Fruit fly (Drosophila melanogaster) whole organism, embryonic: ENCODE measurements around the gene mRpL12.
A peak's percentile ranks its signal among the peaks of the same experiment; 100 is the strongest.

Source experiments
- BEAF-32 ChIP-seq: fragments of 200-800 bp; sonication (Bioruptor generic); optimal IDR thresholded peaks from 3 replicates; lab custom pipeline; 2017; ENCODE audit warnings: missing biosample characterization, missing genetic modification characterization, mild to moderate bottlenecking, moderate library complexity, missing genetic modification reagents
- Blimp-1 ChIP-seq: fragments of 200-800 bp; sonication (Bioruptor generic); optimal IDR thresholded peaks from 3 replicates; lab custom pipeline; 2018; ENCODE audit warnings: missing biosample characterization, missing genetic modification characterization, mild to moderate bottlenecking, moderate library complexity, missing genetic modification reagents
- CG10431 ChIP-seq: fragments of 200-800 bp; sonication (Bioruptor generic); optimal IDR thresholded peaks from 3 replicates; lab custom pipeline; 2018; ENCODE audit warnings: missing biosample characterization, mild to moderate bottlenecking, missing genetic modification characterization
- CG11085 ChIP-seq: fragments of 200-800 bp; sonication (Bioruptor generic); IDR thresholded peaks from 2 replicates; pipeline ENCODE4 v1.3.6; 2022; ENCODE audit warnings: missing biosample characterization, missing genetic modification characterization
- CG11560 ChIP-seq: fragments of 200-800 bp; sonication (Bioruptor generic); IDR thresholded peaks from 3 replicates; pipeline ENCODE4 v1.3.6; 2022; ENCODE audit warnings: missing biosample characterization, missing genetic modification characterization
- CG12104 ChIP-seq: fragments of 200-800 bp; sonication (Bioruptor generic); optimal IDR thresholded peaks from 3 replicates; lab custom pipeline; 2016; ENCODE audit warnings: missing biosample characterization, missing genetic modification characterization
- CG12219 ChIP-seq: fragments of 200-800 bp; sonication (Bioruptor generic); optimal IDR thresholded peaks from 3 replicates; lab custom pipeline; 2018; ENCODE audit warnings: missing biosample characterization, mild to moderate bottlenecking, missing genetic modification characterization
- CG14667 ChIP-seq: fragments of 200-800 bp; sonication (Bioruptor generic); IDR thresholded peaks from 2 replicates; pipeline ENCODE4 v1.3.6; 2022; ENCODE audit warnings: missing biosample characterization, missing genetic modification characterization
- CG1529 ChIP-seq: fragments of 200-800 bp; sonication (Bioruptor generic); optimal IDR thresholded peaks from 3 replicates; lab custom pipeline; 2018; ENCODE audit warnings: missing biosample characterization, missing genetic modification characterization
- CG15514 ChIP-seq: fragments of 200-800 bp; sonication (Bioruptor generic); optimal IDR thresholded peaks from 3 replicates; lab custom pipeline; 2017; ENCODE audit warnings: missing biosample characterization, missing genetic modification characterization, mild to moderate bottlenecking, moderate library complexity, missing genetic modification reagents
- CG18011 ChIP-seq: fragments of 200-800 bp; sonication (Bioruptor generic); optimal IDR thresholded peaks from 2 replicates; lab custom pipeline; 2017; ENCODE audit warnings: missing biosample characterization, missing genetic modification characterization, mild to moderate bottlenecking, moderate library complexity, missing genotype
- CG5180 ChIP-seq: fragments of 200-800 bp; sonication (Bioruptor generic); optimal IDR thresholded peaks from 3 replicates; lab custom pipeline; 2017; ENCODE audit warnings: missing biosample characterization, missing genetic modification characterization, mild to moderate bottlenecking, moderate library complexity, missing genetic modification reagents
- CG7357 ChIP-seq: fragments of 200-800 bp; sonication (Bioruptor generic); IDR thresholded peaks from 3 replicates; pipeline ENCODE4 v1.3.6; 2022; ENCODE audit warnings: missing biosample characterization, missing genetic modification characterization
- CG7556 ChIP-seq: fragments of 200-800 bp; sonication (Bioruptor generic); optimal IDR thresholded peaks from 2 replicates; lab custom pipeline; 2017; ENCODE audit warnings: missing biosample characterization, mild to moderate bottlenecking, missing genetic modification characterization
- CG7786 ChIP-seq: fragments of 200-800 bp; sonication (Bioruptor generic); optimal IDR thresholded peaks from 2 replicates; lab custom pipeline; 2016; ENCODE audit warnings: missing biosample characterization, missing genetic modification characterization
- CG9215 ChIP-seq: fragments of 200-800 bp; sonication (Bioruptor generic); IDR thresholded peaks from 2 replicates; pipeline ENCODE4 v1.3.6; 2022; ENCODE audit warnings: missing biosample characterization, missing genetic modification characterization
- D ChIP-seq, 2 experiments: fragments of 200-800 bp in 1 of 2; fragments of >200 bp in 1 of 2; sonication (Bioruptor generic) in 1 of 2; optimal IDR thresholded peaks; 2 replicates in 1 of 2; 3 replicates in 1 of 2; lab custom pipeline; 2017; ENCODE audit warnings: mild to moderate bottlenecking in 1 of 2, missing biosample characterization in 1 of 2, missing genetic modification characterization in 1 of 2, missing genetic modification reagents in 1 of 2
- Fer3 ChIP-seq: fragments of 200-800 bp; sonication (Bioruptor generic); optimal IDR thresholded peaks from 2 replicates; lab custom pipeline; 2018; ENCODE audit warnings: missing biosample characterization, mild to moderate bottlenecking, missing genetic modification characterization, moderate library complexity
- HLH54F ChIP-seq: fragments of 200-800 bp; sonication (Bioruptor generic); optimal IDR thresholded peaks from 3 replicates; lab custom pipeline; 2016; ENCODE audit warnings: missing biosample characterization, missing genetic modification characterization
- Hr3 ChIP-seq: fragments of 200-800 bp; sonication (Bioruptor generic); optimal IDR thresholded peaks from 3 replicates; lab custom pipeline; 2016; ENCODE audit warnings: missing biosample characterization, missing genetic modification characterization
- Med ChIP-seq: fragments of 200-800 bp; sonication (Bioruptor generic); peaks from one replicate; lab custom pipeline; 2016; ENCODE audit warnings: missing biosample characterization, missing genetic modification characterization, mild to moderate bottlenecking, inconsistent platforms, moderate library complexity
- Mes4 ChIP-seq: fragments of 200-800 bp; sonication (Bioruptor generic); optimal IDR thresholded peaks from 2 replicates; lab custom pipeline; 2016; ENCODE audit warnings: missing biosample characterization, missing genetic modification characterization
- Mrtf ChIP-seq: fragments of 200-800 bp; sonication (Bioruptor generic); IDR thresholded peaks from 3 replicates; pipeline ENCODE4 v1.3.6; 2022; ENCODE audit warnings: missing biosample characterization, missing genetic modification characterization
- NC2α ChIP-seq: fragments of 200-800 bp; sonication (Bioruptor generic); optimal IDR thresholded peaks from 2 replicates; lab custom pipeline; 2016; ENCODE audit warnings: missing biosample characterization, missing genetic modification characterization
- NC2β ChIP-seq: fragments of 200-800 bp; sonication (Bioruptor generic); optimal IDR thresholded peaks from 2 replicates; lab custom pipeline; 2016; ENCODE audit warnings: missing biosample characterization, missing genetic modification characterization
- Nf-YC ChIP-seq: fragments of 200-800 bp; optimal IDR thresholded peaks from 3 replicates; lab custom pipeline; 2019; ENCODE audit warnings: missing biosample characterization, mild to moderate bottlenecking, missing genetic modification characterization, moderate library complexity
- NfI ChIP-seq: fragments of 200-800 bp; sonication (Bioruptor generic); optimal IDR thresholded peaks from 3 replicates; lab custom pipeline; 2018; ENCODE audit warnings: missing biosample characterization, mild to moderate bottlenecking, missing genetic modification characterization, moderate library complexity
- Sin3A ChIP-seq: fragments of >200 bp; optimal IDR thresholded peaks from 2 replicates; lab custom pipeline; 2018
- Sox100B ChIP-seq: fragments of 200-800 bp; sonication (Bioruptor generic); optimal IDR thresholded peaks from 3 replicates; lab custom pipeline; 2018; ENCODE audit warnings: missing biosample characterization, mild to moderate bottlenecking, missing genetic modification characterization
- Sry-δ ChIP-seq: fragments of 200-800 bp; sonication (Bioruptor generic); optimal IDR thresholded peaks from 2 replicates; lab custom pipeline; 2016; ENCODE audit warnings: missing biosample characterization, missing genetic modification characterization
- Vsx1 ChIP-seq: fragments of 200-800 bp; sonication (Bioruptor generic); optimal IDR thresholded peaks from 2 replicates; lab custom pipeline; 2017; ENCODE audit warnings: missing biosample characterization, mild to moderate bottlenecking, missing genetic modification characterization, missing genetic modification reagents
- ac ChIP-seq: fragments of 200-800 bp; sonication (Bioruptor generic); optimal IDR thresholded peaks from 3 replicates; lab custom pipeline; 2017; ENCODE audit warnings: missing biosample characterization, mild to moderate bottlenecking, missing genetic modification characterization
- chif ChIP-seq, 2 experiments: fragments of 200-800 bp; sonication (Bioruptor generic); optimal IDR thresholded peaks; 3 replicates each; lab custom pipeline; 2016; ENCODE audit warnings: missing biosample characterization in 2 of 2, missing genetic modification characterization in 2 of 2
- ci ChIP-seq: fragments of 200-800 bp; sonication (Bioruptor generic); IDR thresholded peaks from 3 replicates; pipeline ENCODE4 v1.3.6; 2022; ENCODE audit warnings: missing biosample characterization, missing genetic modification characterization
- crol ChIP-seq: fragments of 200-800 bp; sonication (Bioruptor generic); IDR thresholded peaks from 2 replicates; pipeline ENCODE4 v1.3.6; 2022; ENCODE audit warnings: missing biosample characterization, missing genetic modification characterization
- dmrt99B ChIP-seq: fragments of 200-800 bp; sonication (Bioruptor generic); optimal IDR thresholded peaks from 2 replicates; lab custom pipeline; 2018; ENCODE audit warnings: missing biosample characterization, mild to moderate bottlenecking, missing genetic modification characterization, moderate library complexity
- eve ChIP-seq, 2 experiments: fragments of >200 bp; optimal IDR thresholded peaks; 2 replicates each; lab custom pipeline; 2017; ENCODE audit warnings: missing biosample characterization in 2 of 2, missing genetic modification characterization in 2 of 2
- ewg ChIP-seq: fragments of 200-800 bp; sonication (Bioruptor generic); optimal IDR thresholded peaks from 3 replicates; lab custom pipeline; 2017; ENCODE audit warnings: mild to moderate bottlenecking, missing biosample characterization, missing genetic modification reagents, missing genetic modification characterization
- gro ChIP-seq: fragments of 200-800 bp; sonication (Bioruptor generic); optimal IDR thresholded peaks from 2 replicates; lab custom pipeline; 2016; ENCODE audit warnings: missing biosample characterization, missing genetic modification characterization
- ham ChIP-seq: fragments of 200-800 bp; sonication (Bioruptor generic); IDR thresholded peaks from 2 replicates; pipeline ENCODE4 v1.3.6; 2022; ENCODE audit warnings: missing biosample characterization, missing genetic modification characterization
- hbn ChIP-seq: fragments of 200-800 bp; sonication (Bioruptor generic); IDR thresholded peaks from 2 replicates; pipeline ENCODE4 v1.3.6; 2022; ENCODE audit warnings: missing biosample characterization, missing genetic modification characterization; ENCODE audit not compliant: partially characterized antibody
- kah ChIP-seq: fragments of 200-800 bp; sonication (Bioruptor generic); optimal IDR thresholded peaks from 2 replicates; lab custom pipeline; 2018; ENCODE audit warnings: missing biosample characterization, mild to moderate bottlenecking, missing genetic modification characterization
- lilli ChIP-seq: fragments of 200-800 bp; sonication (Bioruptor generic); optimal IDR thresholded peaks from 3 replicates; lab custom pipeline; 2016; ENCODE audit warnings: missing biosample characterization, missing genetic modification characterization
- lmd ChIP-seq: fragments of 200-800 bp; sonication (Bioruptor generic); IDR thresholded peaks from 2 replicates; pipeline ENCODE4 v1.3.6; 2022; ENCODE audit warnings: missing biosample characterization, missing genetic modification characterization
- nerfin-2 ChIP-seq: fragments of 200-800 bp; sonication (Bioruptor generic); IDR thresholded peaks from 2 replicates; pipeline ENCODE4 v1.3.6; 2022; ENCODE audit warnings: missing biosample characterization, missing genetic modification characterization; ENCODE audit not compliant: partially characterized antibody
- pho ChIP-seq: fragments of 200-800 bp; sonication (Bioruptor generic); optimal IDR thresholded peaks from 2 replicates; lab custom pipeline; 2016; ENCODE audit warnings: missing biosample characterization, missing genetic modification characterization
- phol ChIP-seq: fragments of 200-800 bp; sonication (Bioruptor generic); optimal IDR thresholded peaks from 3 replicates; lab custom pipeline; 2018; ENCODE audit warnings: missing biosample characterization, mild to moderate bottlenecking, missing genetic modification characterization, moderate library complexity
- sens ChIP-seq: fragments of 200-800 bp; sonication (Bioruptor generic); peaks from one replicate; lab custom pipeline; 2016; ENCODE audit warnings: missing biosample characterization, missing genetic modification characterization
- seq ChIP-seq: fragments of 200-800 bp; sonication (Bioruptor generic); IDR thresholded peaks from 2 replicates; pipeline ENCODE4 v1.3.6; 2022; ENCODE audit warnings: missing biosample characterization, missing genetic modification characterization
- trem ChIP-seq: fragments of 200-800 bp; optimal IDR thresholded peaks from 3 replicates; lab custom pipeline; 2019; ENCODE audit warnings: missing biosample characterization, mild to moderate bottlenecking, missing genetic modification characterization, moderate library complexity

The mRpL12 gene

DNA sequence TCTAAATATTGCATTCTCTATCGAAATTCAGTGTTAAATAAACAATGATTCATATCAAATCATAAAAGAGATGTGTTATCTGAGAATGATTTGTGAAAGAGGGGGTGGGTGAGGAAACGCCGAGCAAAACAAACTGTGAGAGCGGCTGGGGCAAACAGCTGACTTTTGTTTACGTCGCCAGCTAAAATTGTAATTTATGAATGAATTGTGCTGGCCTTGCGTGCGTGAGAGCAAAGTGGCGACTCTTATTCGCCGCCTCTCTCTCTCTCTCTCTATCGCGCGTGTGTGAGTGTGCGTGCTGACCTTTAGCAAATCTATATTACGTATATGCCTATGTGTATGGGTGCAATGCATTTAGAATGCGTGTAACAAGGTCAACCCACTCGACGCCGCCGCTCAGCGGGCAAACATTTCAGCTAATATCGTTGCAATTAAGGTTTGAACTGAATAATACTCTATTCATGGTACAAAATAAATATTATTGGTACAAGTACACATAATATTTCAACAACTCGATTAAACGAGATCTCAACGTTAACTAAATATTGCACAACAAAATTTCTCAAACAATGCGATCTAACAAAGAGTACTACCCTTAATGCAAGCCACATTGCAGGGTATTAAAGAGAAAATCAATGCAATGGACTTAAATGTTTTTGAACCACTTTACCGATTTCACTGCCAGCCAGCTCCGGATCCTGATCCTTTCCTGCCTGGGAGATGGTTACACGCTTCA is 22.3 kb downstream of the mRpL12 start (continued):
- TF ChIP-seq crol (GFP tag; lab: Robert Waterston, UW) (peak; percentile 89), ac (GFP tag; lab: Kevin White, UChicago) (no peak), Fer3 (no peak), CG7556 (no peak), CG7786 (GFP tag; lab: Kevin White, UChicago) (no peak), pho (GFP tag; lab: Kevin White, UChicago) (no peak), CG1529 (GFP tag; lab: Kevin White, UChicago) (peak; percentile 12), HLH54F (GFP tag; lab: Kevin White, UChicago) (no peak), hbn (GFP tag; lab: Robert Waterston, UW) (peak; percentile 15; the same call in 1 of the 2 replicates), CG7357 (GFP tag; lab: Robert Waterston, UW) (0 out of 3 replicates have a peak, but pooled peaks have one; percentile 13), kah (GFP tag; lab: Kevin White, UChicago) (peak; percentile 42), CG12104 (GFP tag; lab: Kevin White, UChicago) (no peak), CG15514 (GFP tag; lab: Kevin White, UChicago) (peak; percentile 19), Blimp-1 (GFP tag; lab: Kevin White, UChicago) (peak; percentile 21), Sox100B (GFP tag; lab: Kevin White, UChicago) (no peak), CG14667 (GFP tag; lab: Robert Waterston, UW) (no peak), Nf-YC (tag; lab: Kevin White, UChicago) (peak; percentile 8), lilli (peak; percentile 28), CG5180 (GFP tag; lab: Kevin White, UChicago) (no peak), trem (tag; lab: Kevin White, UChicago) (no peak), Sry-δ (GFP tag; lab: Kevin White, UChicago) (no peak), Mrtf (no peak), Med (peak; percentile 26), CG18011 (GFP tag; lab: Kevin White, UChicago) (no peak), NC2β (GFP tag; lab: Kevin White, UChicago) (no peak), CG10431 (GFP tag; lab: Kevin White, UChicago) (no peak), Mes4 (GFP tag; lab: Kevin White, UChicago) (peak; percentile 2), Hr3 (GFP tag; lab: Kevin White, UChicago) (no peak), gro (GFP tag; lab: Kevin White, UChicago) (no peak), dmrt99B (tag; lab: Kevin White, UChicago) (no peak), CG9215 (GFP tag; lab: Robert Waterston, UW) (no peak), CG11560 (tag; lab: Robert Waterston, UW) (no peak), eve (GFP tag; optimal IDR thresholded peaks at IDR 0.05; lab: Kevin White, UChicago) (no peak), ci (peak; percentile 63), CG12219 (GFP tag; lab: Kevin White, UChicago) (no peak), chif (GFP tag; optimal IDR thresholded peaks at IDR 0.05; lab: Kevin White, UChicago) (peak in 1 of 2 experiments; percentile 21), BEAF-32 (GFP tag; lab: Kevin White, UChicago) (no peak), Sin3A (lab: Kevin White, UChicago) (no peak), sens (peak; percentile 85), seq (no peak), nerfin-2 (no peak), phol (tag; lab: Kevin White, UChicago) (peak; percentile 7), NfI (no peak), Vsx1 (no peak), NC2α (GFP tag; lab: Kevin White, UChicago) (no peak), D (optimal IDR thresholded peaks at IDR 0.05; lab: Kevin White, UChicago) (no peak), D (GFP tag; optimal IDR thresholded peaks at IDR 0.05; lab: Kevin White, UChicago) (no peak), lmd (GFP tag; lab: Robert Waterston, UW) (peak; percentile 51), ham (GFP tag; lab: Robert Waterston, UW) (no peak), ewg (GFP tag; lab: Kevin White, UChicago) (peak; percentile 11), CG11085 (GFP tag; lab: Robert Waterston, UW) (no peak)
